Fruit fly (Drosophila melanogaster): Measurements from ENCODE around the gene CG6576.

The CG6576 gene

DNA sequence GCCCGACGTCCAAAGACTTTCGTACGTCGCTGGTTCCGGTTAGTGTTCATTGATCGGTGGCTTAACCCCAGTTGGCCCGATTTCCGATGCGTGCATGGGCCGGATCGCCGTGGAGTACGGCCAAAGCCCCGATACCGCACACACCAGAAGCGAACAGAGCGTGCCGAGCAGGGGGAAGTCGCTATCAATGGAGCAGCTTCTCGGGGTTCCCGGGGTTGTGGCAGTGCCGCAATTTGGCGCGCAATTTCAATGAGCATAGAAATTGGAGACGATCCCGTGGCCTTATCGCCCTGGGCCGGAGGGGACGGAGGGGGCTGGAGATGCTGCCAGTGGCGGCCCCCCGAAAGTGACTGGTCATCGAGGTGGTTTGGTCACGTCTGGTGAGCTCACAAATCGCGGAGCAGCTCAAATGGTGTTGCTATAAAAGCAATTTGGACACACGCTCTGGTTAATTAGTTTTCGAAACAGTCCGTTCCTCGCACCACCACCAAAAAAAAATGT lies 24.2 kb upstream of the CG6576 start, which contains the start of gene Cp16:
Gene Cp16, plus strand, starts transcription at position 451 of the 501 bp plus-strand sequence.
- TF ChIP-seq pan (optimal IDR thresholded peaks at IDR 0.05) (no peak), Dll (optimal IDR thresholded peaks at IDR 0.05) (no peak), psq (optimal IDR thresholded peaks at IDR 0.05) (no peak), EcR (GFP tag; optimal IDR thresholded peaks at IDR 0.05) (no peak), CG8478 (optimal IDR thresholded peaks at IDR 0.05) (no peak), usp (GFP tag; optimal IDR thresholded peaks at IDR 0.05) (no peak)

DNA sequence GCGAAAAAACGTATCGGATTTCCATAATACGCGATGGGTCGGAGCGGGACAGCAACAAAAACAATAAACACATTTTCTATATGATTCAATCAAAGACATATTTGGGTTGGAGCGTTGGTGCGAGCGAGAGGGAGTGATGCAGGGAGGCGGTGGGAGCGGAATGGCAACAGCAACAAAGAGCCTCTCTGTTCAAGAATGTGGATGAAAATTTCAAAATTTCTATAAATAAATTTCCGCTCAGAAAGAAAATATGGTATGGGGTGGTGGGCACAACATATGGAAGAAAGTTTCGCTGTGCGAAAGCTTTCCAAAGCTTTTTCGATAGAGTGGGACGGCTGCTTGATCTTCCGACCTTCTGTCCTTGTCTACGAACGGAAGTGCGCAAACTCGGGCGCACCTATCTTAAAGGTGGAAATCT lies 14.7 kb upstream of the CG6576 start:
- TF ChIP-seq CG8478 (optimal IDR thresholded peaks at IDR 0.05) (no peak), Dll (optimal IDR thresholded peaks at IDR 0.05) (no peak), EcR (GFP tag; optimal IDR thresholded peaks at IDR 0.05) (no peak), pan (optimal IDR thresholded peaks at IDR 0.05) (no peak)

DNA sequence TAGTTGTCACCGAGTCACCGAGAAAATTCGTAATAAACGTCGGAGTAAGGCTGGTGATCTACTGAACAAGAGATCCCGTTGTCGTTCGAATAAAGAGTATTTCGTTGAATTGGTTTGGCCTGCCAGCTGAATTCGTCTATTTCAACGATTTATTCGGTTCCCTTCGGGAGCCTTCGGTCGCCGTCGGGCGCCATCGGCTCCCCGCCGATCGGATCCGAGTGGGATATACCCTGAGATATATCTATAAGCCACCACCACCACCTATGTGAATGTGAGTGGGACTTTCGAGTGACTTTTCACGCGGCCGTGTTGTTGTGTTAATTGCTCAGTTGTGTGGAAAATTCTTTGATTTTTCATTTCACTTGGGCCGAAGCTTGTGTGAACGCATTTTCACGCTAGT lies 10.6 kb upstream of the CG6576 start, which contains the start of gene Prm:
Gene Prm, minus strand, starts transcription at position 101 of the 400 bp plus-strand sequence.
- no peak for TF ChIP-seq pan (optimal IDR thresholded peaks at IDR 0.05)
- TF ChIP-seq EcR (GFP tag; optimal IDR thresholded peaks at IDR 0.05): no peak

DNA sequence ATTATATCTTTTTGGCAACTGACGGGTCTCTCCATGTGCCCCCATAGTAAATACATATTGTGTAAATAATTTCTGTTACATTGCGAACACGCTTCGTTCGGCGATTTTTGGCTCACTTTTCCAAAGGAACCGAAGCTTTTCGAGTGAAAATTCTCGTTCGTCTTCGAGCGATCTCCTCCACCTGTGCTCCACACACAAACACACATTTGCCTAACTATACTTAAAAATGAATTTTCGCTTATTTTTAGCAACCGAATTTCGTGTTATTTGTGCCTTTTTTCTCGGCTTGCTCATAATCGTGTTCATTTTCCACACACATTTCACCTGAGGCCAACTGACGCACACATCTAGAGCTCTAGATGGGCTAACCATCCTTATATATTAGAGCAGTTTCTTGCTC lies 9.3 kb upstream of the CG6576 start:
- TF ChIP-seq Dll (optimal IDR thresholded peaks at IDR 0.05): no peak

DNA sequence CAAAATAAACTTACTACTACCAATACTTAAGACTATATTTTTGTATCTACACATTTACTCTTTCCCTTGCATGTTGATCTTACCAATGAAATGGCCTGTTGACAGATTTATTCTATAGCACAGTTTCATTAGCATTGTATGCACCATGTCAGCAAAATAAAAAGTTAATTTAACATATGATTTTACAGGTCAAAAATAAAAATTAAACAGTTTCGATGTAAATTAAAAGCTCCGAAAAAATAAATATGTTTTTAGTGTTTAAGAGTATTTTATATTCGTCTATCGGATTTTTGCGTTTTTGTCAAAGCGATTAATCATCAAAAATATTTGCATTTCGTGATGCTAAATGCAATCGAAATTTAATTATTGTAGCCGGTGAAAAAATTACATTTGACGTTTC lies 7.5 kb upstream of the CG6576 start:
- TF ChIP-seq CG8478 (optimal IDR thresholded peaks at IDR 0.05) (no peak), pan (optimal IDR thresholded peaks at IDR 0.05) (no peak), usp (GFP tag; optimal IDR thresholded peaks at IDR 0.05) (no peak), Dll (optimal IDR thresholded peaks at IDR 0.05) (no peak), psq (optimal IDR thresholded peaks at IDR 0.05) (no peak), EcR (GFP tag; optimal IDR thresholded peaks at IDR 0.05) (no peak)

DNA sequence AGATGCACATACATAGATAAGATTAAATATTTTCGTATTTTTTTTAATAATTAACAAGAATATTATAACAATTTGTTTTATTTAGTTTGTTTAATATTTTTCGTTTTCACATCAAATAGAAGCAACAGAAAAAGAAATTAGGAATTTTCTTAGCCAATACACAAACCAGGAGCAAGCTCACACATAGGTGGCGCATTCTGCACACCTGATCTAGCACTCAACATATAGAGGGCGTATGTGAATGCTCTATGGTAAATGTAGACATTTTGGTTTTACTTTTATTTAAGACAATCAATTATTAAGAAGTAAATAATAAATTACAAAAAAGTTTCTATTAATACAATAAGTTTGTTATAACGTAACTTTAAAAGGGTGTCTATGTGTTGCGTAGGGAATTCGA lies 7.0 kb upstream of the CG6576 start:
- TF ChIP-seq pan (optimal IDR thresholded peaks at IDR 0.05) (no peak), psq (optimal IDR thresholded peaks at IDR 0.05) (no peak), EcR (GFP tag; optimal IDR thresholded peaks at IDR 0.05) (no peak), Dll (optimal IDR thresholded peaks at IDR 0.05) (no peak), CG8478 (optimal IDR thresholded peaks at IDR 0.05) (no peak), usp (GFP tag; optimal IDR thresholded peaks at IDR 0.05) (no peak)

DNA sequence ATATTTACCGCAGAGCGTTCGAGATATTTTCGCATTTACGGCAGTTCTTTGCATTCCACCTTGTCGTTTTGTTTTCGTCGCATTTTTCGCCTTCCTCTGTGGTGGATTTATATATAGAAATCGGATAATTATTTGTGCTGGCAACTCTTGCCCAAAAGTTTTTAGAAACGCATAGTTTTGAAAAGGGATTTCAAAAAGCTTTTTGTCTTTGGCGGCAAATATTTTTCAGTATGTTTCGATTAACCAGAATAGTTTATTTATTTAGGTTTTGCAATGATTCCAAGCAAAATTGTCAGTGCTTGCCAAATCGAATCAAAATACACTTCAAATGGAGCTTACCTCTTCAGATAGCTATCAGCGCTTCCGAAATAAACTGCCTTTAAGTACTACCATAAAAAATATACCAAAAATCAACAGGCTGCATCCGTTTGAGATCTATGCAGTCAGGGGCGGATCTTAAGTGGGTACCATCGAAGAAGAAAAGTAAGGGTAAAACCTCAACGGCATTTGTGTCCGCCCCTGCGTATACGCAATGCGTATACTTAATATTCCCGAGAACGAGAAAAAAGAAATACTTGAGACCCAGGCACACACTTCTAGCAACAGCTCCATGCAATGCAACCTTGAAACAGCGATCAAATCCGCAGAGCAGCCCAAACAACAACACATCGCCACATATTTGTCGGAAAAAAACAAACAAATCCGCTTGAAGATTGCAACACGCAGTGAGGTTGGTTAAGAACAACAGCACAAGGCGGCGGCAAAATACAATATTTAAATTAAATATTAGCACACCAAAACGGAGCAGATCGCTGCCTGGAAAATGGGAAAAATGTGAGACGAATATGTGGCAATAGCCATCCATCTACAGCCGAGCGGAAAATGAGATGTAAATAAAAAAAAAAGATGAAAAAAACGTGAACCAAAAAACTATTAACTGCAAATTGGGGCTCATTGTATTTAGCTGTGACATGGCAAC lies 5.8 kb upstream of the CG6576 start, which contains the start of gene CG13306:
Gene CG13306, minus strand, starts transcription at position 51 of the 979 bp plus-strand sequence.
- no peak for TF ChIP-seq CG8478 (optimal IDR thresholded peaks at IDR 0.05)
- TF ChIP-seq usp (GFP tag; optimal IDR thresholded peaks at IDR 0.05): no peak
- TF ChIP-seq psq (optimal IDR thresholded peaks at IDR 0.05): no peak
- no peak for TF ChIP-seq EcR (GFP tag; optimal IDR thresholded peaks at IDR 0.05)
- no peak for TF ChIP-seq pan (optimal IDR thresholded peaks at IDR 0.05)
- TF ChIP-seq Dll (optimal IDR thresholded peaks at IDR 0.05): no peak

DNA sequence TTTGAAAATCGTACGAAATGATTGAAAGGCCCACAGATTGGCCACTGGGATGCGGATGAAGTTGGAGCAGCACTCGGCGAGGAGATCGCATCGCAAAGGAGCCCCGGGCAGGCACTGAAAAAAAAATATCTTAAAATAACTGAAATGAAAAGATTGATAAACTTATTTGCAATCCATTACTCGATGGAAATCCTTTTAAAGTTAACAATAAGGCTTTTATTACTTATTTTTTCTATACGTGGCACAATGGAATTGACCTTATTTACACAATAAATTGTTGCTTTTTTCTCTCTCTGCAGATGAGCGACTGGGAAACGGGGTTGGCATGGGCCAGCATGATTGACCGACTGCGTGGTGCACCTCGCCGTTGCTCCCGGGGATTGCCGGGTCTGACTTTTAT lies 4.5 kb upstream of the CG6576 start:
- TF ChIP-seq psq (optimal IDR thresholded peaks at IDR 0.05) (no peak), Dll (optimal IDR thresholded peaks at IDR 0.05) (no peak), pan (optimal IDR thresholded peaks at IDR 0.05) (no peak), usp (GFP tag; optimal IDR thresholded peaks at IDR 0.05) (no peak), EcR (GFP tag; optimal IDR thresholded peaks at IDR 0.05) (no peak), CG8478 (optimal IDR thresholded peaks at IDR 0.05) (no peak)

DNA sequence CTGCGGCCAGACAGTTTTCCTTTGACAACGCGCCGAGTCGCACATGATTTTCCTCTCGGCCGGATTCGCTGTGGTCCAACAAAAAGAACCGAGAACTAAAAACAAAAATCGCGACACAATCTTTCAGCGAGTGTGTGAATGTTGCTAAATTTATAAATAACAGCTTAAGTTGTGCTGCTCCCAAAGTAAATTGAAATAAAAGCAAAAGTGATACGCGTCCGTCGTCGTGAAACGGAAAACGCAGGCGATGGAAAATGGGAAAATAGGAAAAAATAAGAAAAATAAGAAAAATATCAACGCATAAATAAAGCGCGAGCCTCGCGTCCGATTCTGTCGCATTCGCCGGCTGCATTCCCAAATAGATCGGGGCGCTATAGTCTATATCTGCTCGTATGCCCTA lies 2.2 kb upstream of the CG6576 start, which contains the start of gene Fhos:
Gene Fhos, plus strand, starts transcription at position 28 of the 400 bp plus-strand sequence.
- TF ChIP-seq CG8478 (optimal IDR thresholded peaks at IDR 0.05) (no peak), EcR (GFP tag; optimal IDR thresholded peaks at IDR 0.05) (no peak), usp (GFP tag; optimal IDR thresholded peaks at IDR 0.05) (no peak), Dll (optimal IDR thresholded peaks at IDR 0.05) (no peak), psq (optimal IDR thresholded peaks at IDR 0.05) (no peak), pan (optimal IDR thresholded peaks at IDR 0.05) (no peak)

DNA sequence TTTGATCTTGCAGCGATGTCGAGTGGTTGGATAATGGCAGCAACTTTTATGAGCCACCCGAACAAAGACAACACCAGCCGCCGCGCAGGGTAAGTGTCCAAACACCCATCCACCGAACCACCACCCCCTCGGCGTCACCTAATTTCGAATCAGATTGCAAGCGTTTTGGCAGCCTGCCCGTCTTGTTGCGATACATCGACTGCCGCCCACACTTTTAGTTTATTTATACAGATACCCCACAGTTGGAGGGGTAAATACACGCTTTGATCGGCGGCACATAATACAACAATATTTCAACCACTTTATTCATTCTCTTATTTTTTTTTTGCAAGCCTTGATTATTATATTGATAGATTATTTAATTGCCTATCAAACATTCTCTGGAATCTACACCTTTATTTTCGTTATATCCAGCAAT lies 7.3 kb downstream of the CG6576 start:
- no peak for TF ChIP-seq CG8478 (optimal IDR thresholded peaks at IDR 0.05)
- no peak for TF ChIP-seq EcR (GFP tag; optimal IDR thresholded peaks at IDR 0.05)
- no peak for TF ChIP-seq psq (optimal IDR thresholded peaks at IDR 0.05)
- no peak for TF ChIP-seq pan (optimal IDR thresholded peaks at IDR 0.05)
- TF ChIP-seq usp (GFP tag; optimal IDR thresholded peaks at IDR 0.05): no peak
- TF ChIP-seq Dll (optimal IDR thresholded peaks at IDR 0.05): no peak

DNA sequence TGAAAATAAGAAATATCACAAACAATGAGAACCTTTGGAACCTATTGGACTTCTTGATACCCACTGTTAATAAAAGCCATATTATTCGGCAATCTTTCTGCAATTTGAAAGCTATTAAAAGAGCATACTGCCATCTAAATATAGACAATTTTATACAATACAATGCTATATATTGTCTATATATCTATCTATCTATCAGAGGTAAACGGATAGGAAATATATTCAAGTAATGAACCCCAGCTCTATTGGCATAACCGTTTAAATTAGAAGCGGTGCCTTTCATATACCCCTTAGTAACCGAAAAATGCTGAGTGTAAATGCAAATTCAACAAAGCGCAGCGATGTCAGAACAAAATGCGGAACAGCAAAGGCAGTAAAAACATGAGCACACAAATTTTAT lies 8.0 kb downstream of the CG6576 start:
- TF ChIP-seq pan (optimal IDR thresholded peaks at IDR 0.05) (peak; percentile 94), CG8478 (optimal IDR thresholded peaks at IDR 0.05) (no peak), Dll (optimal IDR thresholded peaks at IDR 0.05) (no peak)

DNA sequence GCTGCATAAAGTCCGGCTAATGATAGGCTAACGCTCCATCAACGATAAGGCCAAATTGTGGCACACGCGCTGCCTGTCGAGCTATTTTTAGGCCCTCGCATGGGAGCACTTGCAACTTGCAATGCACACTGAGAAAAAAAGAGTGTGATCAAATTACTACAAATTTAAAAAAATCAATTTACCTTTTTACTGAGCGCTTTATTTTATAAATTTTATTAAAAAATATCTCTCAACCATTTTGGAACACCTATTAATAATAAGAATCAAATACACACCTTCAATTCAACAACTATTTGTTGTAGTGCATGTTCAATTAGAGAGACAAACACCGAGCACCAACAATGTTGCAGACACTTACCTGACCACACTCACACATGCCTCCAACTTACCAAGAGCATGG lies 9.7 kb downstream of the CG6576 start:
- TF ChIP-seq psq (optimal IDR thresholded peaks at IDR 0.05): no peak
